Fruit fly (Drosophila melanogaster): ENCODE data around the gene Vps33B.

DNA sequence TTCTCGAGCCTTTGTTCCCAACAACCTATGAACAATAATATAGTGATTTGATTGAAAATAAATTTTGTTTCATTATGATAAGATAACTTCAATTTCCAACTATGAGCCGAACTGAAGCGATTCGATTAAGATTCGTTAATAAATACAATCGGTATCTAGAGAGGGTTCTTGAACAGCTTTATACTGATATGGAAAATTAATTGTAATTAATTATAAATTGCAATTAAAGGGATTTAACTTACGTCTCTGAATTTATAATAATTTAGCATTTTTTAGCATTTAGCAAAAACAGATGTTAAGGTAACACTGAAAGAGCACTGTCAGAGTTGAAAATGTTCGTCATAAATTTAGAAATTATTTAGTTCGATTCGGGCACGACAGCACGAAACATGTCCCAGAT is 32.7 kb downstream of the Vps33B start, which contains the start of gene CG5111:
- TF ChIP-seq fd96Cb (tag; optimal IDR thresholded peaks at IDR 0.05) (no peak), twi (tag; optimal IDR thresholded peaks at IDR 0.05) (no peak), CG7928 (GFP tag; optimal IDR thresholded peaks at IDR 0.05) (no peak), CG6854 (GFP tag; optimal IDR thresholded peaks at IDR 0.05) (no peak), ken (GFP tag; IDR thresholded peaks at IDR 0.05) (no peak), ATbp (GFP tag; optimal IDR thresholded peaks at IDR 0.05) (no peak), pzg (GFP tag; optimal IDR thresholded peaks at IDR 0.05) (no peak), CG2712 (tag; optimal IDR thresholded peaks at IDR 0.05) (no peak), Xbp1 (GFP tag; optimal IDR thresholded peaks at IDR 0.05) (no peak), Antp (GFP tag; optimal IDR thresholded peaks at IDR 0.05) (no peak), Bteb2 (GFP tag; optimal IDR thresholded peaks at IDR 0.05) (no peak), Bgb (GFP tag; IDR thresholded peaks at IDR 0.05; ENCODE audit: partially characterized antibody) (no peak)
